Worm (Caenorhabditis elegans): ENCODE measurements around the gene F09E5.14.
"Not testable (repeated sequence)": the region's sequence is repeated elsewhere in the genome, so short reads cannot be mapped to it uniquely, and the experiment has no call there.

The F09E5.14 gene

ce11 chrII:5355384-5355783 is 10.7 kb upstream of the F09E5.14 start, which contains the start of gene srg-69:
srg-69 (plus strand) TSS chrII:5355684.
- no peak for TF ChIP-seq elt-1 (tag; optimal IDR thresholded peaks at IDR 0.05; ENCODE audit: borderline replicate concordance, insufficient read depth)
- TF ChIP-seq lin-32 (GFP tag; optimal IDR thresholded peaks at IDR 0.05): no peak
- no peak for TF ChIP-seq unc-39 (tag; optimal IDR thresholded peaks at IDR 0.05)
- no peak for TF ChIP-seq tbx-8 (GFP tag; optimal IDR thresholded peaks at IDR 0.05)
- no peak for TF ChIP-seq sptf-1 (tag; optimal IDR thresholded peaks at IDR 0.05)
- no peak for TF ChIP-seq pha-4 (tag; optimal IDR thresholded peaks at IDR 0.05)
- TF ChIP-seq mep-1 (tag; optimal IDR thresholded peaks at IDR 0.05): no peak
- TF ChIP-seq blmp-1 (tag; optimal IDR thresholded peaks at IDR 0.05): no peak
- TF ChIP-seq lsy-2 (tag; optimal IDR thresholded peaks at IDR 0.05): no peak
- no peak for TF ChIP-seq nhr-237 (tag; optimal IDR thresholded peaks at IDR 0.05)
- no peak for TF ChIP-seq nhr-76 (tag; optimal IDR thresholded peaks at IDR 0.05)
- no peak for TF ChIP-seq mab-5 (tag; optimal IDR thresholded peaks at IDR 0.05)

- TF ChIP-seq mab-5 (tag; optimal IDR thresholded peaks at IDR 0.05): no peak
- no peak for TF ChIP-seq sem-2 (GFP tag; optimal IDR thresholded peaks at IDR 0.05)
- TF ChIP-seq elt-1 (tag; optimal IDR thresholded peaks at IDR 0.05; ENCODE audit: borderline replicate concordance, insufficient read depth): no peak
- no peak for TF ChIP-seq nhr-76 (tag; optimal IDR thresholded peaks at IDR 0.05)
- no peak for TF ChIP-seq unc-39 (tag; optimal IDR thresholded peaks at IDR 0.05)
- no peak for TF ChIP-seq ceh-39 (tag; optimal IDR thresholded peaks at IDR 0.05)
Observed at ce11 chrII:5353642-5354041, 9.0 kb upstream of the F09E5.14 start.

ce11 chrII:5351799-5352198 is 7.1 kb upstream of the F09E5.14 start, which contains the start of gene F09E5.7:
F09E5.7 (plus strand) TSS chrII:5352099.
- TF ChIP-seq M03D4.4 (tag; optimal IDR thresholded peaks at IDR 0.05) (no peak), cnd-1 (tag; optimal IDR thresholded peaks at IDR 0.05) (no peak), hlh-1 (tag; optimal IDR thresholded peaks at IDR 0.05) (no peak), mls-2 (tag; optimal IDR thresholded peaks at IDR 0.05) (no peak), drap-1 (GFP tag; optimal IDR thresholded peaks at IDR 0.05) (no peak), ham-2 (GFP tag; optimal IDR thresholded peaks at IDR 0.05) (no peak), bed-3 (GFP tag; optimal IDR thresholded peaks at IDR 0.05) (no peak), lsy-2 (tag; optimal IDR thresholded peaks at IDR 0.05) (no peak), elt-3 (tag; optimal IDR thresholded peaks at IDR 0.05) (no peak), sem-2 (GFP tag; optimal IDR thresholded peaks at IDR 0.05) (no peak), ces-1 (GFP tag; optimal IDR thresholded peaks at IDR 0.05) (no peak), ceh-43 (GFP tag; optimal IDR thresholded peaks at IDR 0.05) (no peak), lin-13 (tag; optimal IDR thresholded peaks at IDR 0.05) (no peak), mep-1 (tag; optimal IDR thresholded peaks at IDR 0.05) (no peak), sptf-1 (tag; optimal IDR thresholded peaks at IDR 0.05) (no peak), unc-62 (GFP tag; optimal IDR thresholded peaks at IDR 0.05) (no peak), ztf-11 (tag; optimal IDR thresholded peaks at IDR 0.05) (no peak), unc-120 (tag; optimal IDR thresholded peaks at IDR 0.05; ENCODE audit: poor library complexity, severe bottlenecking) (no peak), elt-1 (tag; optimal IDR thresholded peaks at IDR 0.05; ENCODE audit: borderline replicate concordance, insufficient read depth) (no peak), nhr-12 (tag; optimal IDR thresholded peaks at IDR 0.05) (no peak)

- TF ChIP-seq tbx-8 (GFP tag; optimal IDR thresholded peaks at IDR 0.05); ztf-11 (tag; optimal IDR thresholded peaks at IDR 0.05); elt-3 (tag; optimal IDR thresholded peaks at IDR 0.05): not testable (repeated sequence)
Observed at ce11 chrII:5350357-5350756, 5.7 kb upstream of the F09E5.14 start, which contains the start of gene F09E5.8. F09E5.8 (plus strand) TSS chrII:5350669.

- peak; percentile 21 for TF ChIP-seq unc-120 (tag; optimal IDR thresholded peaks at IDR 0.05; ENCODE audit: poor library complexity, severe bottlenecking)
- TF ChIP-seq pha-4 (tag; optimal IDR thresholded peaks at IDR 0.05): peak; percentile 50
- peak; percentile 17 for TF ChIP-seq nhr-237 (tag; optimal IDR thresholded peaks at IDR 0.05)
- peak; percentile 44 for TF ChIP-seq lin-13 (tag; optimal IDR thresholded peaks at IDR 0.05)
- TF ChIP-seq ces-1 (GFP tag; optimal IDR thresholded peaks at IDR 0.05): peak; percentile 73
- TF ChIP-seq hlh-1 (tag; optimal IDR thresholded peaks at IDR 0.05): peak; percentile 33
- peak; percentile 29 for TF ChIP-seq lsy-2 (tag; optimal IDR thresholded peaks at IDR 0.05)
- TF ChIP-seq mep-1 (tag; optimal IDR thresholded peaks at IDR 0.05): peak; percentile 53
Observed at ce11 chrII:5346350-5346749, 1.7 kb upstream of the F09E5.14 start.

- TF ChIP-seq ceh-43 (GFP tag; optimal IDR thresholded peaks at IDR 0.05): no peak
- TF ChIP-seq elt-1 (tag; optimal IDR thresholded peaks at IDR 0.05; ENCODE audit: borderline replicate concordance, insufficient read depth): no peak
Observed at ce11 chrII:5342412-5342811, 2.3 kb downstream of the F09E5.14 start.

Measured in whole organism, mixed stage, embryonic.